Fruit fly (Drosophila melanogaster) whole organism, embryonic: ENCODE results near the gene lili.
A peak's percentile ranks its signal among the peaks of the same experiment; 100 is the strongest.

ENCODE experiments used
- ATbp ChIP-seq: fragments of 200-800 bp; sonication (Bioruptor generic); optimal IDR thresholded peaks from 2 replicates; lab custom pipeline; 2017; ENCODE audit warnings: missing biosample characterization, mild to moderate bottlenecking, missing genetic modification characterization, missing genetic modification reagents
- B-H2 ChIP-seq: fragments of 200-800 bp; sonication (Bioruptor generic); optimal IDR thresholded peaks from 2 replicates; lab custom pipeline; 2018; ENCODE audit warnings: missing biosample characterization, mild to moderate bottlenecking, missing genetic modification characterization
- BEAF-32 ChIP-seq: fragments of 200-800 bp; sonication (Bioruptor generic); optimal IDR thresholded peaks from 3 replicates; lab custom pipeline; 2017; ENCODE audit warnings: missing biosample characterization, missing genetic modification characterization, mild to moderate bottlenecking, moderate library complexity, missing genetic modification reagents
- CG1024 ChIP-seq: fragments of 200-800 bp; sonication (Bioruptor generic); IDR thresholded peaks from 2 replicates; pipeline ENCODE4 v1.3.6; 2022; ENCODE audit warnings: missing biosample characterization, missing genetic modification characterization
- CG10462 ChIP-seq: fragments of 200-800 bp; sonication (Bioruptor generic); optimal IDR thresholded peaks from 2 replicates; lab custom pipeline; 2016; ENCODE audit warnings: missing biosample characterization, missing genetic modification characterization
- CG11085 ChIP-seq: fragments of 200-800 bp; sonication (Bioruptor generic); IDR thresholded peaks from 2 replicates; pipeline ENCODE4 v1.3.6; 2022; ENCODE audit warnings: missing biosample characterization, missing genetic modification characterization
- CG13123 ChIP-seq: fragments of 200-800 bp; sonication (Bioruptor generic); optimal IDR thresholded peaks from 2 replicates; lab custom pipeline; 2016; ENCODE audit warnings: missing biosample characterization, missing genetic modification characterization
- CG14014 ChIP-seq: fragments of 200-800 bp; sonication (Bioruptor generic); IDR thresholded peaks from 2 replicates; pipeline ENCODE4 v1.3.6; 2022; ENCODE audit warnings: missing biosample characterization, missing genetic modification characterization
- CG15011 ChIP-seq: fragments of 200-800 bp; sonication (Bioruptor generic); optimal IDR thresholded peaks from 3 replicates; lab custom pipeline; 2018; ENCODE audit warnings: missing biosample characterization, mild to moderate bottlenecking, missing genetic modification characterization
- CG1647 ChIP-seq: fragments of 200-800 bp; sonication (Bioruptor generic); optimal IDR thresholded peaks from 3 replicates; lab custom pipeline; 2016; ENCODE audit warnings: missing biosample characterization, missing genetic modification characterization
- CG16779 ChIP-seq: fragments of 200-800 bp; sonication (Bioruptor generic); IDR thresholded peaks from 2 replicates; pipeline ENCODE4 v1.3.6; 2022; ENCODE audit warnings: missing biosample characterization, missing genetic modification characterization
- CG17612 ChIP-seq: fragments of 200-800 bp; sonication (Bioruptor generic); IDR thresholded peaks from 2 replicates; pipeline ENCODE4 v1.3.6; 2022; ENCODE audit warnings: missing biosample characterization, missing genetic modification characterization
- CG18599 ChIP-seq: fragments of 200-800 bp; sonication (Bioruptor generic); optimal IDR thresholded peaks from 3 replicates; lab custom pipeline; 2017; ENCODE audit warnings: missing biosample characterization, missing genetic modification characterization, mild to moderate bottlenecking, moderate library complexity, missing genetic modification reagents
- CG2889 ChIP-seq: fragments of 200-800 bp; sonication (Bioruptor generic); IDR thresholded peaks from 3 replicates; pipeline ENCODE4 v1.3.6; 2022; ENCODE audit warnings: missing biosample characterization, missing genetic modification characterization
- CG30020 ChIP-seq: fragments of 200-800 bp; optimal IDR thresholded peaks from 2 replicates; lab custom pipeline; 2019; ENCODE audit warnings: missing biosample characterization, mild to moderate bottlenecking, missing genetic modification characterization, moderate library complexity
- CG3065 ChIP-seq: fragments of 200-800 bp; sonication (Bioruptor generic); optimal IDR thresholded peaks from 2 replicates; lab custom pipeline; 2016; ENCODE audit warnings: missing biosample characterization, missing genetic modification characterization
- CG32772 ChIP-seq: fragments of 200-800 bp; sonication (Bioruptor generic); IDR thresholded peaks from 2 replicates; pipeline ENCODE4 v1.3.6; 2022; ENCODE audit warnings: missing biosample characterization, missing genetic modification characterization
- CG33557 ChIP-seq: fragments of 200-800 bp; sonication (Bioruptor generic); optimal IDR thresholded peaks from 2 replicates; lab custom pipeline; 2019; ENCODE audit warnings: missing biosample characterization, mild to moderate bottlenecking, missing genetic modification characterization, moderate library complexity
- CG4617 ChIP-seq: fragments of 200-800 bp; sonication (Bioruptor generic); optimal IDR thresholded peaks from 3 replicates; lab custom pipeline; 2016; ENCODE audit warnings: missing biosample characterization, missing genetic modification characterization, borderline replicate concordance
- CG4854 ChIP-seq: fragments of 200-800 bp; sonication (Bioruptor generic); optimal IDR thresholded peaks from 2 replicates; lab custom pipeline; 2016; ENCODE audit warnings: missing biosample characterization, missing genetic modification characterization, inconsistent platforms
- CG5953 ChIP-seq: fragments of 200-800 bp; sonication (Bioruptor generic); IDR thresholded peaks from 2 replicates; pipeline ENCODE4 v1.3.6; 2022; ENCODE audit warnings: missing biosample characterization, missing genetic modification characterization
- CG6175 ChIP-seq: fragments of 200-800 bp; sonication (Bioruptor generic); IDR thresholded peaks from 3 replicates; pipeline ENCODE4 v1.3.6; 2022; ENCODE audit warnings: missing biosample characterization, missing genetic modification characterization
- CG7357 ChIP-seq: fragments of 200-800 bp; sonication (Bioruptor generic); IDR thresholded peaks from 3 replicates; pipeline ENCODE4 v1.3.6; 2022; ENCODE audit warnings: missing biosample characterization, missing genetic modification characterization
- CG7745 ChIP-seq: fragments of 200-800 bp; sonication (Bioruptor generic); optimal IDR thresholded peaks from 2 replicates; lab custom pipeline; 2018; ENCODE audit warnings: missing biosample characterization, mild to moderate bottlenecking, missing genetic modification characterization, moderate library complexity
- CG7963 ChIP-seq: fragments of 200-800 bp; sonication (Bioruptor generic); IDR thresholded peaks from 3 replicates; pipeline ENCODE4 v1.3.6; 2022; ENCODE audit warnings: missing biosample characterization, missing genetic modification characterization; ENCODE audit not compliant: partially characterized antibody
- CG7987 ChIP-seq: fragments of 200-800 bp; sonication (Bioruptor generic); optimal IDR thresholded peaks from 2 replicates; lab custom pipeline; 2018; ENCODE audit warnings: missing biosample characterization, mild to moderate bottlenecking, missing genetic modification characterization, moderate library complexity
- CG9215 ChIP-seq: fragments of 200-800 bp; sonication (Bioruptor generic); IDR thresholded peaks from 2 replicates; pipeline ENCODE4 v1.3.6; 2022; ENCODE audit warnings: missing biosample characterization, missing genetic modification characterization
- CG9817 ChIP-seq: fragments of 200-800 bp; sonication (Bioruptor generic); optimal IDR thresholded peaks from 2 replicates; lab custom pipeline; 2018; ENCODE audit warnings: missing biosample characterization, mild to moderate bottlenecking, missing genetic modification characterization, moderate library complexity
- CHES-1-like ChIP-seq: fragments of 200-800 bp; sonication (Bioruptor generic); optimal IDR thresholded peaks from 2 replicates; lab custom pipeline; 2016; ENCODE audit warnings: missing biosample characterization, missing genetic modification characterization
- HLHmδ ChIP-seq: fragments of 200-800 bp; sonication (Bioruptor generic); optimal IDR thresholded peaks from 2 replicates; lab custom pipeline; 2018; ENCODE audit warnings: missing biosample characterization, mild to moderate bottlenecking, missing genetic modification characterization, moderate library complexity
- MESR4 ChIP-seq: fragments of 200-800 bp; sonication (Bioruptor generic); optimal IDR thresholded peaks from 2 replicates; lab custom pipeline; 2018; ENCODE audit warnings: missing biosample characterization, mild to moderate bottlenecking, missing genetic modification characterization, moderate library complexity
- Mad ChIP-seq: fragments of 200-800 bp; sonication (Bioruptor generic); optimal IDR thresholded peaks from 2 replicates; lab custom pipeline; 2016; ENCODE audit warnings: missing biosample characterization, missing genetic modification characterization
- Meics ChIP-seq: fragments of 200-800 bp; sonication (Bioruptor generic); optimal IDR thresholded peaks from 2 replicates; lab custom pipeline; 2017; ENCODE audit warnings: missing biosample characterization, mild to moderate bottlenecking, missing genetic modification characterization
- Mes4 ChIP-seq: fragments of 200-800 bp; sonication (Bioruptor generic); optimal IDR thresholded peaks from 2 replicates; lab custom pipeline; 2016; ENCODE audit warnings: missing biosample characterization, missing genetic modification characterization
- NC2β ChIP-seq: fragments of 200-800 bp; sonication (Bioruptor generic); optimal IDR thresholded peaks from 2 replicates; lab custom pipeline; 2016; ENCODE audit warnings: missing biosample characterization, missing genetic modification characterization
- Nf-YA ChIP-seq: fragments of 200-800 bp; sonication (Bioruptor generic); IDR thresholded peaks from 2 replicates; pipeline ENCODE4 v1.3.6; 2022; ENCODE audit warnings: missing biosample characterization, missing genetic modification characterization
- TFAM ChIP-seq: fragments of 200-800 bp; sonication (Bioruptor generic); optimal IDR thresholded peaks from 2 replicates; lab custom pipeline; 2017; ENCODE audit warnings: missing biosample characterization, missing genetic modification characterization, inconsistent platforms
- Usf ChIP-seq: fragments of 200-800 bp; sonication (Bioruptor generic); optimal IDR thresholded peaks from 2 replicates; lab custom pipeline; 2017; ENCODE audit warnings: missing genotype, missing biosample characterization, missing genetic modification characterization
- ato ChIP-seq: fragments of 200-800 bp; sonication (Bioruptor generic); IDR thresholded peaks from 2 replicates; pipeline ENCODE4 v1.3.6; 2022; ENCODE audit warnings: missing biosample characterization, missing genetic modification characterization; ENCODE audit not compliant: partially characterized antibody
- fd3F ChIP-seq: fragments of 200-800 bp; sonication (Bioruptor generic); optimal IDR thresholded peaks from 2 replicates; lab custom pipeline; 2018; ENCODE audit warnings: missing biosample characterization, mild to moderate bottlenecking, missing genetic modification characterization, moderate library complexity
- jigr1 ChIP-seq: fragments of 200-800 bp; sonication (Bioruptor generic); IDR thresholded peaks from 3 replicates; pipeline ENCODE4 v1.3.6; 2022; ENCODE audit warnings: missing biosample characterization, missing genetic modification characterization
- lbe ChIP-seq: fragments of 200-800 bp; sonication (Bioruptor generic); optimal IDR thresholded peaks from 2 replicates; lab custom pipeline; 2016; ENCODE audit warnings: missing biosample characterization, mild to moderate bottlenecking, missing genetic modification characterization
- mirr ChIP-seq: fragments of 200-800 bp; sonication (Bioruptor generic); optimal IDR thresholded peaks from 3 replicates; lab custom pipeline; 2018; ENCODE audit warnings: missing biosample characterization, mild to moderate bottlenecking, missing genetic modification characterization
- oc ChIP-seq: fragments of 200-800 bp; sonication (Bioruptor generic); optimal IDR thresholded peaks from 2 replicates; lab custom pipeline; 2018; ENCODE audit warnings: missing biosample characterization, mild to moderate bottlenecking, missing genetic modification characterization, moderate library complexity
- onecut ChIP-seq: fragments of 200-800 bp; sonication (Bioruptor generic); IDR thresholded peaks from 2 replicates; pipeline ENCODE4 v1.3.6; 2022; ENCODE audit warnings: missing biosample characterization, missing genetic modification characterization
- peb ChIP-seq: fragments of 200-800 bp; sonication (Bioruptor generic); IDR thresholded peaks from 2 replicates; pipeline ENCODE4 v1.3.6; 2022; ENCODE audit warnings: missing biosample characterization, missing genetic modification characterization
- slbo ChIP-seq: fragments of 200-800 bp; sonication (Bioruptor generic); IDR thresholded peaks from 2 replicates; pipeline ENCODE4 v1.3.6; 2022; ENCODE audit warnings: missing biosample characterization, missing genetic modification characterization
- sug ChIP-seq: fragments of 200-800 bp; optimal IDR thresholded peaks from 2 replicates; lab custom pipeline; 2019; ENCODE audit warnings: missing biosample characterization, mild to moderate bottlenecking, missing genetic modification characterization, moderate library complexity
- tup ChIP-seq: fragments of 200-800 bp; sonication (Bioruptor generic); optimal IDR thresholded peaks from 2 replicates; lab custom pipeline; 2016; ENCODE audit warnings: missing biosample characterization, mild to moderate bottlenecking, missing genetic modification characterization, moderate library complexity

The lili gene

DNA sequence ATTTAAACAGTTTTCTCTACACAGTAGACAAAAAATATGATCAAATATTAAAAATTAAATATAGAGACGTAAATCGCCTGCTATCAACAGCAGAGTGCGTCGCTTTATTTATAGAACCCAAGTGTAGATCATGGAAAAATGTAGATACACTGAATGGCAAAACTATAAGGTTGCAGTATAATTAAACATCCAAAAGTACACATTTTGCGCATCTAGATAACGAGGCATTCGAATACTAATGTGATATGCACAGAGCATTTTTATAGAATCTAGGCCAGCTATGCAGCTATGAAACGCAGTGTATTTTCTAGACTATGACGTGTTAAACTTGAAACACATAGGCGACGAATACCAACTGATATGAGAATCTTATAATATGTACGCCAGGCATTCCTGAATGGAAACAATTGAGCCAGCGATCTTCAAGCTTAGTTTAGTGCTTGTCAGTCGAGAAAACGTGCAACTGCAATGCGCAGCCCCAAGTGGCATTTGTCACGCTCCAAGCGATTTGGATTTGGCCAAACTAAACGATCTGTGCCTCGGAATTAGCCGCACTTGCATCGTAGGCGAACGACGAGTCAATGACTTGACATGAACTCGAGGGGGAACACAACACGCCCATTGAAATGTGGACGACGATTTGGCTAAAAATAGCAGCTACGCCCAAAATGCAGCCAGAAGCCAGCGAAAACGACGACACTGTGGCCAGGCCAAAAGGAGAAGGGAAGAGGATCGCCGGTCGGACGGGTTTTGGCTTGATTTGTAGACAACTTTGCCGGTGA lies 2.8 kb downstream of the lili start (continued):
- peak; percentile 73 for TF ChIP-seq NC2β (GFP tag; lab: Kevin White, UChicago)
- TF ChIP-seq Nf-YA (GFP tag; lab: Robert Waterston, UW), result peak; percentile 82
- TF ChIP-seq oc (tag; lab: Kevin White, UChicago), result peak; percentile 89
- no peak for TF ChIP-seq CG7963
- TF ChIP-seq CG16779 (GFP tag; lab: Robert Waterston, UW), result peak; percentile 78
- TF ChIP-seq CG4854 (GFP tag; lab: Kevin White, UChicago), result peak; percentile 76
- peak; percentile 92 for TF ChIP-seq mirr (GFP tag; lab: Kevin White, UChicago)
- TF ChIP-seq CG9215 (GFP tag; lab: Robert Waterston, UW), result peak; percentile 78
- TF ChIP-seq slbo (GFP tag; lab: Robert Waterston, UW), result peak; percentile 94
- TF ChIP-seq MESR4 (GFP tag; lab: Kevin White, UChicago), result peak; percentile 44
- TF ChIP-seq CG3065 (GFP tag; lab: Kevin White, UChicago), result no peak
- TF ChIP-seq CG14014 (GFP tag; lab: Robert Waterston, UW), result peak; percentile 93
- peak; percentile 41 for TF ChIP-seq TFAM (GFP tag; lab: Kevin White, UChicago)
- peak; percentile 60 for TF ChIP-seq Usf
- peak; percentile 78; the same call in 2 of the 3 replicates for TF ChIP-seq CG2889 (GFP tag; lab: Robert Waterston, UW)
- peak; percentile 72 for TF ChIP-seq CG1024
- peak; percentile 68; the same call in 1 of the 2 replicates for TF ChIP-seq CG17612 (GFP tag; lab: Robert Waterston, UW)
- peak; percentile 80 for TF ChIP-seq tup (GFP tag; lab: Kevin White, UChicago)
- peak; percentile 93 for TF ChIP-seq CG18599
- peak; percentile 91 for TF ChIP-seq fd3F (GFP tag; lab: Kevin White, UChicago)
- TF ChIP-seq CHES-1-like (GFP tag; lab: Kevin White, UChicago), result peak; percentile 82
- TF ChIP-seq Mes4 (GFP tag; lab: Kevin White, UChicago), result peak; percentile 77
- TF ChIP-seq Meics (GFP tag; lab: Kevin White, UChicago), result peak; percentile 89
- TF ChIP-seq CG1647 (GFP tag; lab: Kevin White, UChicago), result peak; percentile 89
- TF ChIP-seq B-H2, result peak; percentile 80
- TF ChIP-seq onecut (GFP tag; lab: Robert Waterston, UW), result peak; percentile 73
- TF ChIP-seq CG30020 (tag; lab: Kevin White, UChicago), result peak; percentile 41
- TF ChIP-seq CG33557, result no peak
- TF ChIP-seq HLHmδ, result no peak
- TF ChIP-seq CG9817 (tag; lab: Kevin White, UChicago), result peak; percentile 90
- peak; percentile 76 for TF ChIP-seq sug (tag; lab: Kevin White, UChicago)
- peak; percentile 63; the same call in 1 of the 2 replicates for TF ChIP-seq CG11085 (GFP tag; lab: Robert Waterston, UW)
- peak; percentile 75 for TF ChIP-seq peb (GFP tag; lab: Robert Waterston, UW)
- TF ChIP-seq Mad (GFP tag; lab: Kevin White, UChicago), result peak; percentile 86
- TF ChIP-seq CG5953 (GFP tag; lab: Robert Waterston, UW), result peak; percentile 91
- peak; percentile 36 for TF ChIP-seq CG4617 (GFP tag; lab: Kevin White, UChicago)
- TF ChIP-seq CG13123 (GFP tag; lab: Kevin White, UChicago), result peak; percentile 73
- no peak for TF ChIP-seq jigr1 (GFP tag; lab: Robert Waterston, UW)
- TF ChIP-seq CG15011 (GFP tag; lab: Kevin White, UChicago), result peak; percentile 78
- TF ChIP-seq ato (GFP tag; lab: Robert Waterston, UW), result no peak
- TF ChIP-seq CG6175, result peak; percentile 79; the same call in 2 of the 3 replicates
- TF ChIP-seq CG10462 (GFP tag; lab: Kevin White, UChicago), result peak; percentile 69
- TF ChIP-seq lbe, result peak; percentile 76
- TF ChIP-seq CG7987 (GFP tag; lab: Kevin White, UChicago), result peak; percentile 82
- no peak for TF ChIP-seq BEAF-32 (GFP tag; lab: Kevin White, UChicago)
- TF ChIP-seq ATbp (GFP tag; lab: Kevin White, UChicago), result peak; percentile 78
- TF ChIP-seq CG7745 (tag; lab: Kevin White, UChicago), result no peak
- TF ChIP-seq CG7357, result peak; percentile 79
- peak; percentile 82 for TF ChIP-seq CG32772 (GFP tag; lab: Robert Waterston, UW)
